Worm (Caenorhabditis elegans) whole organism, young adult: ENCODE data around the gene atg-16.2.

Experiments
- F49E8.2 ChIP-seq: sonication (generic microtip); optimal IDR thresholded peaks from 3 replicates; lab custom pipeline; 2017; ENCODE audit warnings: missing genetic modification characterization, mild to moderate bottlenecking, missing compliant biosample characterization, antibody characterized with exemption, moderate library complexity; ENCODE audit not compliant: insufficient read depth
- K11D2.4 ChIP-seq: fragments of 200-800 bp; sonication (Bioruptor generic); IDR thresholded peaks from 2 replicates; pipeline ENCODE4 v1.3.6; 2022; ENCODE audit warnings: missing genetic modification reagents, missing genetic modification characterization, missing compliant biosample characterization
- attf-3 ChIP-seq: fragments of 200-800 bp; sonication (Bioruptor generic); conservative IDR thresholded peaks from 2 replicates; pipeline ENCODE4 v1.3.6; 2022; ENCODE audit warnings: missing genetic modification reagents, missing genetic modification characterization, missing compliant biosample characterization
- attf-5 ChIP-seq: fragments of 200-800 bp; sonication (Bioruptor generic); optimal IDR thresholded peaks from 2 replicates; lab custom pipeline; 2018; ENCODE audit warnings: mild to moderate bottlenecking, missing genetic modification characterization, missing compliant biosample characterization
- ets-4 ChIP-seq: fragments of 200-800 bp; sonication (Bioruptor generic); optimal IDR thresholded peaks from 2 replicates; lab custom pipeline; 2018; ENCODE audit warnings: mild to moderate bottlenecking, missing genetic modification characterization, missing compliant biosample characterization
- him-1 ChIP-seq: sonication (generic microtip); optimal IDR thresholded peaks from 2 replicates; lab custom pipeline; 2016; ENCODE audit warnings: missing genotype, missing genetic modification reagents, missing genetic modification characterization, missing compliant biosample characterization
- let-607 ChIP-seq, 2 experiments: fragments of 200-800 bp in 1 of 2; sonication (Bioruptor generic) in 1 of 2; sonication (generic microtip) in 1 of 2; optimal IDR thresholded peaks; 2 replicates each; lab custom pipeline; 2016 to 2018; ENCODE audit warnings: mild to moderate bottlenecking in 2 of 2, missing compliant biosample characterization in 2 of 2, missing genetic modification characterization in 2 of 2, moderate library complexity in 2 of 2, missing genotype in 1 of 2
- mcd-1 ChIP-seq: fragments of 200-800 bp; sonication (Bioruptor generic); IDR thresholded peaks from 2 replicates; pipeline ENCODE4 v1.3.6; 2022; ENCODE audit warnings: missing genetic modification reagents, missing genetic modification characterization, missing compliant biosample characterization
- nfya-1 ChIP-seq: sonication (generic microtip); optimal IDR thresholded peaks from 2 replicates; lab custom pipeline; 2017; ENCODE audit warnings: antibody characterized with exemption, missing compliant biosample characterization, missing genetic modification characterization, borderline replicate concordance; ENCODE audit not compliant: insufficient read depth
- pbrm-1 ChIP-seq: fragments of 200-800 bp; sonication (Bioruptor generic); IDR thresholded peaks from 2 replicates; pipeline ENCODE4 v1.3.6; 2022; ENCODE audit warnings: missing genetic modification reagents, missing genetic modification characterization, missing compliant biosample characterization
- rpc-1 ChIP-seq, 2 experiments: fragments of 150-350 bp in 1 of 2; sonication (generic microtip) in 1 of 2; optimal IDR thresholded peaks; 2 replicates each; lab custom pipeline; 2014 to 2018; ENCODE audit warnings: missing biosample characterization in 1 of 2, missing genetic modification characterization in 1 of 2, missing genetic modification reagents in 1 of 2, missing genotype in 1 of 2
- snpc-4 ChIP-seq, 5 experiments: fragments of 150-350 bp in 1 of 5; sonication (generic microtip) in 4 of 5; optimal IDR thresholded peaks; 2 replicates each; lab custom pipeline; 2014 to 2018; ENCODE audit warnings: missing genetic modification characterization in 5 of 5, missing biosample characterization in 3 of 5, antibody characterized with exemption in 2 of 5, mild to moderate bottlenecking in 2 of 5, missing compliant biosample characterization in 2 of 5, missing genotype in 2 of 5, moderate library complexity in 2 of 5, missing genetic modification reagents in 1 of 5
- unc-130 ChIP-seq: sonication (generic microtip); optimal IDR thresholded peaks from 2 replicates; lab custom pipeline; 2016; ENCODE audit warnings: missing genetic modification reagents, missing genetic modification characterization, missing compliant biosample characterization
- ztf-25 ChIP-seq: fragments of 200-800 bp; sonication (Bioruptor generic); IDR thresholded peaks from 2 replicates; pipeline ENCODE4 v1.3.6; 2022; ENCODE audit warnings: missing genetic modification reagents, missing genetic modification characterization, missing compliant biosample characterization

ce11 chrII:6475180-6475737, 22.1 kb upstream of the atg-16.2 start, which contains the start of gene T28D9.16:
- TF ChIP-seq mcd-1 (GFP tag; lab: Robert Waterston, UW) = no peak
- no peak for TF ChIP-seq K11D2.4
- TF ChIP-seq rpc-1 (optimal IDR thresholded peaks at IDR 0.05; lab: Kevin White, UChicago) = no peak
- no peak for TF ChIP-seq rpc-1 (tag; optimal IDR thresholded peaks at IDR 0.05; lab: Kevin White, UChicago)
- TF ChIP-seq let-607 (tag; optimal IDR thresholded peaks at IDR 0.05; lab: Kevin White, UChicago) = no peak
- TF ChIP-seq pbrm-1 (GFP tag; lab: Robert Waterston, UW) = no peak
- TF ChIP-seq unc-130 (GFP tag; lab: Kevin White, UChicago) = no peak
- TF ChIP-seq attf-3 (GFP tag; lab: Robert Waterston, UW) = no peak
- TF ChIP-seq ztf-25 = no peak
- TF ChIP-seq ets-4 (GFP tag; lab: Kevin White, UChicago) = no peak
- no peak for TF ChIP-seq snpc-4 (GFP tag; optimal IDR thresholded peaks at IDR 0.05; lab: Kevin White, UChicago)
- TF ChIP-seq snpc-4 (tag; optimal IDR thresholded peaks at IDR 0.05; lab: Kevin White, UChicago) = no peak
- no peak for TF ChIP-seq attf-5 (GFP tag; lab: Kevin White, UChicago)
- TF ChIP-seq him-1 (tag; lab: Kevin White, UChicago) = no peak
- no peak for TF ChIP-seq nfya-1 (tag; lab: Kevin White, UChicago)
- no peak for TF ChIP-seq F49E8.2 (tag; lab: Kevin White, UChicago)
